Fruit fly (Drosophila melanogaster) whole organism, embryonic: ENCODE data around the gene Cubn.
A peak's percentile ranks its signal among the peaks of the same experiment; 100 is the strongest.

Experiments used
- Abd-B ChIP-seq: fragments of 200-800 bp; sonication (Bioruptor generic); optimal IDR thresholded peaks from 2 replicates; lab custom pipeline; 2018; ENCODE audit warnings: missing biosample characterization, mild to moderate bottlenecking, missing genetic modification characterization, moderate library complexity
- Aef1 ChIP-seq: fragments of 200-800 bp; sonication (Bioruptor generic); IDR thresholded peaks from 3 replicates; pipeline ENCODE4 v1.3.6; 2022; ENCODE audit warnings: missing biosample characterization, missing genetic modification characterization
- Awh ChIP-seq: fragments of 200-800 bp; sonication (Bioruptor generic); IDR thresholded peaks from 2 replicates; pipeline ENCODE4, ENCODE4 v1.3.6; 2022; ENCODE audit warnings: missing biosample characterization, missing genetic modification characterization
- CG1024 ChIP-seq: fragments of 200-800 bp; sonication (Bioruptor generic); IDR thresholded peaks from 2 replicates; pipeline ENCODE4 v1.3.6; 2022; ENCODE audit warnings: missing biosample characterization, missing genetic modification characterization
- CG10462 ChIP-seq: fragments of 200-800 bp; sonication (Bioruptor generic); optimal IDR thresholded peaks from 2 replicates; lab custom pipeline; 2016; ENCODE audit warnings: missing biosample characterization, missing genetic modification characterization
- CG10565 ChIP-seq: fragments of 200-800 bp; sonication (Bioruptor generic); optimal IDR thresholded peaks from 3 replicates; lab custom pipeline; 2016; ENCODE audit warnings: missing biosample characterization, mild to moderate bottlenecking, missing genetic modification characterization
- CG13287 ChIP-seq: fragments of 200-800 bp; sonication (Bioruptor generic); IDR thresholded peaks from 2 replicates; pipeline ENCODE4 v1.3.6; 2022; ENCODE audit warnings: missing biosample characterization, missing genetic modification characterization; ENCODE audit not compliant: partially characterized antibody
- CG14014 ChIP-seq: fragments of 200-800 bp; sonication (Bioruptor generic); IDR thresholded peaks from 2 replicates; pipeline ENCODE4 v1.3.6; 2022; ENCODE audit warnings: missing biosample characterization, missing genetic modification characterization
- CG14860 ChIP-seq: fragments of 200-800 bp; sonication (Bioruptor generic); IDR thresholded peaks from 3 replicates; pipeline ENCODE4 v1.3.6; 2022; ENCODE audit warnings: missing biosample characterization, missing genetic modification characterization; ENCODE audit not compliant: partially characterized antibody
- CG14965 ChIP-seq: fragments of 200-800 bp; sonication (Bioruptor generic); optimal IDR thresholded peaks from 2 replicates; lab custom pipeline; 2016; ENCODE audit warnings: missing biosample characterization, missing genetic modification characterization, borderline replicate concordance
- CG1529 ChIP-seq: fragments of 200-800 bp; sonication (Bioruptor generic); optimal IDR thresholded peaks from 3 replicates; lab custom pipeline; 2018; ENCODE audit warnings: missing biosample characterization, missing genetic modification characterization
- CG15601 ChIP-seq: fragments of 200-800 bp; sonication (Bioruptor generic); optimal IDR thresholded peaks from 3 replicates; lab custom pipeline; 2019; ENCODE audit warnings: missing biosample characterization, mild to moderate bottlenecking, missing genetic modification characterization, moderate library complexity
- CG15696 ChIP-seq: fragments of 200-800 bp; sonication (Bioruptor generic); optimal IDR thresholded peaks from 2 replicates; lab custom pipeline; 2019; ENCODE audit warnings: missing biosample characterization, mild to moderate bottlenecking, missing genetic modification characterization, moderate library complexity
- CG18764 ChIP-seq: fragments of 200-800 bp; sonication (Bioruptor generic); optimal IDR thresholded peaks from 3 replicates; lab custom pipeline; 2016; ENCODE audit warnings: missing biosample characterization, missing genetic modification characterization
- CG2120 ChIP-seq: fragments of 200-800 bp; sonication (Bioruptor generic); optimal IDR thresholded peaks from 3 replicates; lab custom pipeline; 2016; ENCODE audit warnings: missing biosample characterization, missing genetic modification characterization
- CG2129 ChIP-seq: fragments of 200-800 bp; sonication (Bioruptor generic); IDR thresholded peaks from 2 replicates; pipeline ENCODE4 v1.3.6; 2022; ENCODE audit warnings: missing biosample characterization, missing genetic modification characterization; ENCODE audit not compliant: partially characterized antibody
- CG30020 ChIP-seq: fragments of 200-800 bp; optimal IDR thresholded peaks from 2 replicates; lab custom pipeline; 2019; ENCODE audit warnings: missing biosample characterization, mild to moderate bottlenecking, missing genetic modification characterization, moderate library complexity
- CG32532 ChIP-seq: fragments of 200-800 bp; sonication (Bioruptor generic); IDR thresholded peaks from 2 replicates; pipeline ENCODE4 v1.3.6; 2022; ENCODE audit warnings: missing biosample characterization, missing genetic modification characterization
- CG32767 ChIP-seq: fragments of 200-800 bp; sonication (Bioruptor generic); IDR thresholded peaks from 2 replicates; pipeline ENCODE4 v1.3.6; 2022; ENCODE audit warnings: missing biosample characterization, missing genetic modification characterization
- CG5180 ChIP-seq: fragments of 200-800 bp; sonication (Bioruptor generic); optimal IDR thresholded peaks from 3 replicates; lab custom pipeline; 2017; ENCODE audit warnings: missing biosample characterization, missing genetic modification characterization, mild to moderate bottlenecking, moderate library complexity, missing genetic modification reagents
- CG8478 ChIP-seq: fragments of >200 bp; optimal IDR thresholded peaks from 2 replicates; lab custom pipeline; 2018
- Dad ChIP-seq: fragments of 200-800 bp; sonication (Bioruptor generic); optimal IDR thresholded peaks from 3 replicates; lab custom pipeline; 2016; ENCODE audit warnings: missing biosample characterization, missing genetic modification characterization
- H2.0 ChIP-seq: fragments of 200-800 bp; sonication (Bioruptor generic); IDR thresholded peaks from 2 replicates; pipeline ENCODE4 v1.3.6; 2022; ENCODE audit warnings: missing biosample characterization, missing genetic modification characterization
- Jarid2 ChIP-seq: fragments of 200-800 bp; sonication (Bioruptor generic); optimal IDR thresholded peaks from 3 replicates; lab custom pipeline; 2017; ENCODE audit warnings: mild to moderate bottlenecking, missing biosample characterization, missing genetic modification reagents, missing genetic modification characterization
- MBD-R2 ChIP-seq: fragments of 200-800 bp; sonication (Bioruptor generic); IDR thresholded peaks from 2 replicates; pipeline ENCODE4 v1.3.6; 2022; ENCODE audit warnings: missing biosample characterization, missing genetic modification characterization
- Poxn ChIP-seq: fragments of 200-800 bp; sonication (Bioruptor generic); IDR thresholded peaks from 2 replicates; pipeline ENCODE4 v1.3.6; 2022; ENCODE audit warnings: missing biosample characterization, missing genetic modification characterization
- Ravus ChIP-seq: fragments of 200-800 bp; sonication (Bioruptor generic); IDR thresholded peaks from 2 replicates; pipeline ENCODE4 v1.3.6; 2022; ENCODE audit warnings: missing biosample characterization, missing genetic modification characterization
- Taf1 ChIP-seq: fragments of 200-800 bp; sonication (Bioruptor generic); IDR thresholded peaks from 2 replicates; pipeline ENCODE4 v1.3.6; 2022; ENCODE audit warnings: missing biosample characterization, missing genetic modification characterization
- abd-A ChIP-seq: fragments of 200-800 bp; sonication (Bioruptor generic); optimal IDR thresholded peaks from 3 replicates; lab custom pipeline; 2019; ENCODE audit warnings: missing biosample characterization, mild to moderate bottlenecking, missing genetic modification characterization, moderate library complexity
- bcd ChIP-seq: fragments of 200-800 bp; sonication (Bioruptor generic); optimal IDR thresholded peaks from 2 replicates; lab custom pipeline; 2017; ENCODE audit warnings: missing biosample characterization, mild to moderate bottlenecking, missing genetic modification characterization
- corto ChIP-seq: fragments of 200-800 bp; sonication (Bioruptor generic); optimal IDR thresholded peaks from 2 replicates; lab custom pipeline; 2016; ENCODE audit warnings: missing biosample characterization, mild to moderate bottlenecking, missing genetic modification characterization, moderate library complexity
- dm ChIP-seq: fragments of 200-800 bp; sonication (Bioruptor generic); optimal IDR thresholded peaks from 3 replicates; lab custom pipeline; 2016; ENCODE audit warnings: missing biosample characterization, missing genetic modification characterization
- eve ChIP-seq, 2 experiments: fragments of >200 bp; optimal IDR thresholded peaks; 2 replicates each; lab custom pipeline; 2017; ENCODE audit warnings: missing biosample characterization in 2 of 2, missing genetic modification characterization in 2 of 2
- hbn ChIP-seq: fragments of 200-800 bp; sonication (Bioruptor generic); IDR thresholded peaks from 2 replicates; pipeline ENCODE4 v1.3.6; 2022; ENCODE audit warnings: missing biosample characterization, missing genetic modification characterization; ENCODE audit not compliant: partially characterized antibody
- hth ChIP-seq: fragments of >200 bp; optimal IDR thresholded peaks from 2 replicates; lab custom pipeline; 2017; ENCODE audit warnings: inconsistent platforms
- insv ChIP-seq, 2 experiments: fragments of 200-800 bp; sonication (Bioruptor generic); optimal IDR thresholded peaks; 3 replicates each; lab custom pipeline; 2016 to 2018; ENCODE audit warnings: missing biosample characterization in 2 of 2, missing genetic modification characterization in 2 of 2
- kni ChIP-seq: fragments of 200-800 bp; sonication (Bioruptor generic); optimal IDR thresholded peaks from 3 replicates; lab custom pipeline; 2017; ENCODE audit warnings: mild to moderate bottlenecking, missing biosample characterization, missing genetic modification reagents, missing genetic modification characterization
- nau ChIP-seq: fragments of 200-800 bp; sonication (Bioruptor generic); optimal IDR thresholded peaks from 3 replicates; lab custom pipeline; 2017; ENCODE audit warnings: missing biosample characterization, mild to moderate bottlenecking, missing genetic modification characterization, missing genetic modification reagents
- pan ChIP-seq, 4 experiments: fragments of >200 bp in 3 of 4; fragments of 200-800 bp in 1 of 4; sonication (Bioruptor generic) in 1 of 4; optimal IDR thresholded peaks in 3 of 4; IDR thresholded peaks in 1 of 4; 2 replicates each; pipeline versions ENCODE4 v1.3.6 to Lab custom; 2017 to 2022; ENCODE audit warnings: missing biosample characterization in 2 of 4, missing genetic modification characterization in 2 of 4, mixed read lengths in 1 of 4
- pfk ChIP-seq: fragments of 200-800 bp; sonication (Bioruptor generic); optimal IDR thresholded peaks from 2 replicates; lab custom pipeline; 2018; ENCODE audit warnings: missing biosample characterization, mild to moderate bottlenecking, missing genetic modification characterization, moderate library complexity
- pita ChIP-seq: fragments of 200-800 bp; sonication (Bioruptor generic); optimal IDR thresholded peaks from 2 replicates; lab custom pipeline; 2017; ENCODE audit warnings: missing biosample characterization, mild to moderate bottlenecking, missing genetic modification characterization
- pum ChIP-seq: fragments of 200-800 bp; sonication (Bioruptor generic); optimal IDR thresholded peaks from 2 replicates; lab custom pipeline; 2016; ENCODE audit warnings: missing biosample characterization, missing genetic modification characterization
- row ChIP-seq: fragments of 200-800 bp; sonication (Bioruptor generic); IDR thresholded peaks from 3 replicates; pipeline ENCODE4 v1.3.6; 2022; ENCODE audit warnings: missing biosample characterization, missing genetic modification characterization
- sna ChIP-seq: fragments of 200-800 bp; sonication (Bioruptor generic); IDR thresholded peaks from 2 replicates; pipeline ENCODE4 v1.3.6; 2022; ENCODE audit warnings: missing biosample characterization, missing genetic modification characterization; ENCODE audit not compliant: partially characterized antibody
- tin ChIP-seq: fragments of 200-800 bp; sonication (Bioruptor generic); optimal IDR thresholded peaks from 3 replicates; lab custom pipeline; 2016; ENCODE audit warnings: missing biosample characterization, missing genetic modification characterization
- tup ChIP-seq: fragments of 200-800 bp; sonication (Bioruptor generic); optimal IDR thresholded peaks from 2 replicates; lab custom pipeline; 2016; ENCODE audit warnings: missing biosample characterization, mild to moderate bottlenecking, missing genetic modification characterization, moderate library complexity
- unc-4 ChIP-seq: fragments of 200-800 bp; sonication (Bioruptor generic); IDR thresholded peaks from 2 replicates; pipeline ENCODE4 v1.3.6; 2022; ENCODE audit warnings: missing biosample characterization, missing genetic modification characterization; ENCODE audit not compliant: partially characterized antibody
- yki ChIP-seq: fragments of >200 bp; optimal IDR thresholded peaks from 3 replicates; lab custom pipeline; 2018

Cubn gene

DNA sequence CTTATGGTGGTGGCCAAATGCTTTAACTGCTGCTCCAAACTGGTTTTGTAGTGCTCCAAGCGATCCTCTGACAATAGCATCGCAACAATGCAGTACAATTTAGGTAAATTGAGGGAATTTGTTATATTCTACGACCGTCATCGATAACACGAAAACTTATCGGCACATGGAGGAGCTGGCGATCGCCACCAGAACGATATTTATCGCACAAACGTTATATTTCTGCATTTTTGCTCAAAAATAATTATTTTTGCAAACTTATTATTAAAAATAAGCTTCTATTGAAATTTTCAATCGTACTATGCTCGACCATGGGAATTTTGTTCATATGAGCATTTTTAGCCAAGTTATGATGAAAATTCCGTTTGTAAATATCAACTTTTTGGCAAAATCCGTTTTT lies 14.7 kb downstream of the Cubn start, which contains the start of gene CG15317 (continued):
- no peak for TF ChIP-seq CG5180 (GFP tag; lab: Kevin White, UChicago)
- TF ChIP-seq CG13287 (GFP tag; lab: Robert Waterston, UW), result peak; percentile 83
- no peak for TF ChIP-seq CG32532 (GFP tag; lab: Robert Waterston, UW)
- TF ChIP-seq insv (GFP tag; optimal IDR thresholded peaks at IDR 0.05; lab: Kevin White, UChicago), result no peak
- TF ChIP-seq, all 482 proteins: peak for 46

DNA sequence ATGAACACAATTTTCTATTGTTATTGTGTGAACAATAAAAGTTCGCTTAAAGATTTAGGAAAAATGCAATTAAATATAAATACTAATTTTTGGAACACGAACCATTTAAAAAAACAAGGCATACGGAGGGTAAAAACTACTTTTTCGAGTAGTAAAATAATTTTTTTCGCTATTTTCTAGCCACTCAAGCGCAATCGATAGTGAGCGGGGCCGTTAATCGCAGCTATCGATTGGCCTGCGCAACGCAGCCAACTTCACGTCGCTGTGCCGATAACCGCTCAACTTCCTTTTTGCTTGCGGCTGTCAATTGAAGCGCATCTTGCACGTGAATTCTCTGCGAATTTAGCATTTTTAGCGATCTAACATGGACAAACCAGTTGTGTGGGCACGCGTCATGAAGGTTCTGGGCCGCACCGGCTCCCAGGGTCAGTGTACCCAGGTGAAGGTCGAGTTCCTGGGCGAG lies 16.7 kb downstream of the Cubn start, which contains the start of gene RpS28b:
TSS of gene RpS28b (plus strand) at position 278 of the 463 bp plus-strand sequence.
- TF ChIP-seq unc-4 (GFP tag; lab: Robert Waterston, UW) (peak; percentile 56), CG8478 (no peak), eve (GFP tag; optimal IDR thresholded peaks at IDR 0.05; lab: Kevin White, UChicago) (no peak), CG30020 (peak; percentile 26), CG15696 (peak; percentile 10), dm (GFP tag; lab: Kevin White, UChicago) (peak; percentile 92), hbn (GFP tag; lab: Robert Waterston, UW) (peak; percentile 53; the same call in 1 of the 2 replicates), Poxn (peak; percentile 33; the same call in 1 of the 2 replicates), pan (optimal IDR thresholded peaks at IDR 0.05; lab: Kevin White, UChicago) (no peak), pan (GFP tag; optimal IDR thresholded peaks at IDR 0.05 in 1 of 2, IDR thresholded peaks at IDR 0.05 in 1 of 2) (peak in 1 of 2 experiments; percentile 88), CG14860 (peak; percentile 64), row (GFP tag; lab: Robert Waterston, UW) (peak; percentile 87), sna (GFP tag; lab: Robert Waterston, UW) (peak; percentile 14; the same call in 1 of the 2 replicates), corto (GFP tag; lab: Kevin White, UChicago) (no peak), CG10565 (GFP tag; lab: Kevin White, UChicago) (peak; percentile 77), kni (GFP tag; lab: Kevin White, UChicago) (peak; percentile 91), CG1024 (peak; percentile 92), Jarid2 (GFP tag; lab: Kevin White, UChicago) (peak; percentile 80), Abd-B (GFP tag; lab: Kevin White, UChicago) (peak; percentile 59), Awh (GFP tag; lab: Robert Waterston, UW) (peak; percentile 90), Taf1 (peak; percentile 51; the same call in 1 of the 2 replicates), CG18764 (GFP tag; lab: Kevin White, UChicago) (peak; percentile 71), CG2120 (GFP tag; lab: Kevin White, UChicago) (peak; percentile 62), H2.0 (GFP tag; lab: Robert Waterston, UW) (peak; percentile 88), Ravus (GFP tag; lab: Robert Waterston, UW) (no peak; the same call in 1 of the 2 replicates), CG14965 (GFP tag; lab: Kevin White, UChicago) (peak; percentile 73), bcd (GFP tag; lab: Kevin White, UChicago) (peak; percentile 95), yki (lab: Kevin White, UChicago) (no peak), pum (GFP tag; lab: Kevin White, UChicago) (peak; percentile 71), nau (GFP tag; lab: Kevin White, UChicago) (peak; percentile 90), CG32767 (GFP tag; lab: Robert Waterston, UW) (peak; percentile 61), CG15601 (tag; lab: Kevin White, UChicago) (peak; percentile 76), CG1529 (GFP tag; lab: Kevin White, UChicago) (peak; percentile 79), CG10462 (GFP tag; lab: Kevin White, UChicago) (no peak), CG2129 (peak; percentile 39; the same call in 1 of the 2 replicates), tin (GFP tag; lab: Kevin White, UChicago) (peak; percentile 73), MBD-R2 (GFP tag; lab: Robert Waterston, UW) (peak; percentile 47; the same call in 1 of the 2 replicates), hth (lab: Kevin White, UChicago) (no peak), tup (GFP tag; lab: Kevin White, UChicago) (peak; percentile 46), pita (GFP tag; lab: Kevin White, UChicago) (no peak), Aef1 (GFP tag; lab: Robert Waterston, UW) (peak; percentile 89), abd-A (tag; lab: Kevin White, UChicago) (no peak), Dad (peak; percentile 87), pfk (GFP tag; lab: Kevin White, UChicago) (peak; percentile 80), CG14014 (GFP tag; lab: Robert Waterston, UW) (peak; percentile 85)
